Worm (Caenorhabditis elegans) whole organism, early embryonic: ENCODE results near the gene daf-7.
A peak's percentile ranks its signal among the peaks of the same experiment; 100 is the strongest.

Experiments
- B0310.2 ChIP-seq: sonication (generic microtip); optimal IDR thresholded peaks from 2 replicates; lab custom pipeline; 2016; ENCODE audit warnings: mild to moderate bottlenecking, missing genetic modification characterization, missing compliant biosample characterization
- F13C5.2 ChIP-seq: sonication (generic microtip); optimal IDR thresholded peaks from 2 replicates; lab custom pipeline; 2017; ENCODE audit warnings: mild to moderate bottlenecking, missing genetic modification characterization, inconsistent platforms, missing compliant biosample characterization
- aly-1 ChIP-seq: sonication (generic microtip); optimal IDR thresholded peaks from 2 replicates; lab custom pipeline; 2016; ENCODE audit warnings: missing genetic modification characterization, missing compliant biosample characterization
- ama-1 ChIP-seq: fragments of 150-350 bp; optimal IDR thresholded peaks from 2 replicates; lab custom pipeline; 2014
- ceh-13 ChIP-seq: fragments of 200-800 bp; sonication (Bioruptor generic); optimal IDR thresholded peaks from 2 replicates; lab custom pipeline; 2018; ENCODE audit warnings: mild to moderate bottlenecking, missing genetic modification characterization, missing compliant biosample characterization
- ceh-36 ChIP-seq: sonication (generic microtip); optimal IDR thresholded peaks from 2 replicates; lab custom pipeline; 2016; ENCODE audit warnings: missing genetic modification characterization, inconsistent platforms, missing compliant biosample characterization
- ets-7 ChIP-seq: sonication (generic microtip); optimal IDR thresholded peaks from 2 replicates; lab custom pipeline; 2016; ENCODE audit warnings: missing genotype, missing genetic modification characterization, missing compliant biosample characterization
- flt-1 ChIP-seq: fragments of 200-800 bp; sonication (Bioruptor generic); IDR thresholded peaks from 2 replicates; pipeline ENCODE4 v1.3.6; 2022; ENCODE audit warnings: missing genetic modification characterization, missing compliant biosample characterization
- hmbx-1 ChIP-seq: sonication (generic microtip); optimal IDR thresholded peaks from 2 replicates; lab custom pipeline; 2016; ENCODE audit warnings: mild to moderate bottlenecking, missing genetic modification characterization, missing compliant biosample characterization
- hmg-4 ChIP-seq: fragments of 200-800 bp; sonication (Bioruptor generic); optimal IDR thresholded peaks from 2 replicates; lab custom pipeline; 2018; ENCODE audit warnings: mild to moderate bottlenecking, missing genetic modification characterization, missing compliant biosample characterization
- hnd-1 ChIP-seq: sonication (generic microtip); optimal IDR thresholded peaks from 2 replicates; lab custom pipeline; 2016; ENCODE audit warnings: missing genetic modification characterization, missing compliant biosample characterization
- pes-1 ChIP-seq: fragments of 200-800 bp; sonication (Bioruptor generic); IDR thresholded peaks from 2 replicates; pipeline ENCODE4 v1.3.6; 2022; ENCODE audit warnings: missing genetic modification reagents, missing genetic modification characterization, missing compliant biosample characterization
- scrt-1 ChIP-seq: fragments of 200-800 bp; sonication (Bioruptor generic); IDR thresholded peaks from 2 replicates; pipeline ENCODE4 v1.3.6; 2022; ENCODE audit warnings: missing genetic modification characterization, missing compliant biosample characterization
- sea-1 ChIP-seq: fragments of 200-800 bp; sonication (Bioruptor generic); conservative IDR thresholded peaks from 2 replicates; pipeline ENCODE4 v1.3.6; 2022; ENCODE audit warnings: missing genetic modification characterization, missing compliant biosample characterization
- tbx-11 ChIP-seq: fragments of 200-800 bp; sonication (Bioruptor generic); IDR thresholded peaks from 2 replicates; pipeline ENCODE4 v1.3.6; 2022; ENCODE audit warnings: missing genetic modification characterization, missing compliant biosample characterization
- tbx-37 ChIP-seq: fragments of 200-800 bp; sonication (Bioruptor generic); conservative IDR thresholded peaks from 2 replicates; pipeline ENCODE4 v1.3.6; 2022; ENCODE audit warnings: missing genetic modification reagents, missing genetic modification characterization, missing compliant biosample characterization
- tra-4 ChIP-seq: sonication (generic microtip); optimal IDR thresholded peaks from 2 replicates; lab custom pipeline; 2017; ENCODE audit warnings: missing genetic modification characterization, missing compliant biosample characterization

daf-7 gene

DNA sequence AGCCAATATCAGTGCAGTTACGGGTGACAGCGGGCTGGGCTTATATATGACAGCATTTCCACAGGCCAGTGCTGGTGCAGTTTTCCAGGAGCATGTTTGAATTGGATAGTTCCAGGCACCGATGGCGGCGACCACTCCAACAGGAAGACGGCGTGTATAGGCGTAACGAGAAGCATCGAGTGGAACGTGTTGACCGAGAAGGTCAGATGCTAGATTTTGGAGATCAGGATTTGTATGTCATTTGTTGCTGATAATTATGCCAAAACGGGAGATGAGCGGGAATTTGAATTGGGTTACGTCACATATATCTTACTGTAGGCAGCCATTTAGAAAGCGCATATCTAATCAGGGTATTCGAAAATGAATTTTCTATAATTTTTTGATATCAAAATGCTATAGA lies 36.2 kb upstream of the daf-7 start:
- TF ChIP-seq ceh-36 (tag; lab: Kevin White, UChicago) (no peak), flt-1 (GFP tag; lab: Robert Waterston, UW) (no peak), scrt-1 (GFP tag; lab: Robert Waterston, UW) (no peak), tbx-37 (GFP tag; lab: Robert Waterston, UW) (no peak)

DNA sequence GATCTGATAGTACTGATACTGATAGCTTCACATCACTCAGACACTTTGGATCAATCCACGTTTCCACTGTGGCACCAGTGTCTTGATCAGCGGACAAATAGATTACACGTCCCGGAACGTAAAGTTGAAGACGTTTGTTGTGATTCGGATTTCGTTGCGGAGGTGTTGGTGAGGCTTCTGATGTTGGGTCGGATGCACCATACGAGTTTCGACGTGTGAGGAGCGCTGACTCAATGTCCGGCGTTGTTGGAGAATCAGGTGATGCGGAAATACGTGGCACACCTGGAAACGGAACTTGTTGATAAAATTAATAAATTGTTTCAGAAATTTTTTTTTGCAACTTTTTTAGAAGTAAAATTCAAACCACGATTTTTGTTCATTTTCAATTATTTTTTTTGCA lies 32.9 kb upstream of the daf-7 start, which contains the start of gene alh-11:
alh-11 (minus strand) TSS at position 101 of the 400 bp plus-strand sequence.
- TF ChIP-seq F13C5.2 (tag; lab: Kevin White, UChicago) (no peak), sea-1 (no peak), B0310.2 (tag; lab: Kevin White, UChicago) (no peak), hmbx-1 (tag; lab: Kevin White, UChicago) (no peak), hnd-1 (no peak), flt-1 (GFP tag; lab: Robert Waterston, UW) (no peak), pes-1 (GFP tag; lab: Robert Waterston, UW) (no peak), tra-4 (no peak), tbx-37 (GFP tag; lab: Robert Waterston, UW) (no peak), aly-1 (tag; lab: Kevin White, UChicago) (no peak), ceh-36 (tag; lab: Kevin White, UChicago) (no peak), ets-7 (no peak)

DNA sequence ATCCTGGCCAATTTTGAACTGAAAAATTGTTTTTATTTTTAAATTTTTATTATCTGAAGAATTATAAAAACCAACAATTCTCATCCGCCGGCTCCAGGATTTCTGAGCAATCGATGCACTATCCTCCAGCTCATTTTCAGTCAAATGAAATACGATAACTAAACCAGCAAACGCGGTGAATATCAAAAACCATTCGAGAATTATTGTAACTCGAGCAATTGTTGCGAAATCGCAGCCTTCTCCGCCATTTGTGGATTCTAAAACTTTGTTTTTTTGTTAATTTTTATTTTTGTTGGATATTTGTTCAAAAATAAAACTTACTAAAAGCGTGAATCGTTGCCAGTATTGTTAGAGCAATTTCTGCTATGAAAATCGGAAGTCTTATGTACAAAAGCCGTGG lies 29.1 kb upstream of the daf-7 start:
- no peak for TF ChIP-seq tbx-37 (GFP tag; lab: Robert Waterston, UW)
- TF ChIP-seq F13C5.2 (tag; lab: Kevin White, UChicago): no peak
- TF ChIP-seq ceh-36 (tag; lab: Kevin White, UChicago): no peak
- TF ChIP-seq B0310.2 (tag; lab: Kevin White, UChicago): no peak
- TF ChIP-seq pes-1 (GFP tag; lab: Robert Waterston, UW): no peak
- TF ChIP-seq hmg-4 (GFP tag; lab: Kevin White, UChicago): no peak
- no peak for TF ChIP-seq flt-1 (GFP tag; lab: Robert Waterston, UW)
- no peak for TF ChIP-seq scrt-1 (GFP tag; lab: Robert Waterston, UW)
- TF ChIP-seq hmbx-1 (tag; lab: Kevin White, UChicago): no peak
- TF ChIP-seq ets-7: no peak
- TF ChIP-seq tbx-11: no peak
- TF ChIP-seq hnd-1: no peak
- TF ChIP-seq sea-1: no peak
- no peak for TF ChIP-seq aly-1 (tag; lab: Kevin White, UChicago)
- TF ChIP-seq ama-1 (lab: Kevin White, UChicago): no peak
- TF ChIP-seq ceh-13: no peak
- no peak for TF ChIP-seq tra-4

DNA sequence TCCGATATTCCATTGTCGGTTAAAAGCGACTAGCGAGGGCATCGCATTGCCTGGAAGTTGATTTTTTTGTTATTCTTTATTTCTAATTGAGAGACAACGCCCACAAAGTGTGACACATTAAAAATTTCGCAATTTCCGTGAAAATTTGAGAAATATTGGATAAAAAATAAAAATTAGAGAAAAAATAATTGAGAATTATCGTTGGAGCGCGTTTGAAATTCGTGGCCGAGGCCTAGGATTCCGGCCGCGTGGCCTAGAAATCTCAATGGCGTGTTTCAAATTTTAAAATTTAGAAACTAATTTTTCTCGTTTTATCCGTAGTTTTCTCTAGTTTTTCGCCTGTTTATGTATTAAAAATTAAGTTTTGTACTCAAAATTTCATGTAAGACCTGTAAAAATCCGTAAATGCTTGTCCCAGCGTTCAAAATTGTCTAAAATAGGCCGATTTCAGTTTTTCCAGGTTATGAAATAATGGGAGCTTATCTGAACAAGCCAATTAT lies 28.3 kb upstream of the daf-7 start, which contains the start of the genes dagl-2 and ppm-1.G:
dagl-2 (minus strand) TSS at position 52 of the 500 bp plus-strand sequence.
ppm-1.G (plus strand) TSS at position 450 of the 500 bp plus-strand sequence.
- no peak for TF ChIP-seq tra-4
- peak; percentile 48; the same call in 1 of the 2 replicates for TF ChIP-seq tbx-37 (GFP tag; lab: Robert Waterston, UW)
- peak; percentile 64; the same call in 1 of the 2 replicates for TF ChIP-seq pes-1 (GFP tag; lab: Robert Waterston, UW)
- TF ChIP-seq flt-1 (GFP tag; lab: Robert Waterston, UW): no peak
- peak; percentile 33 for TF ChIP-seq F13C5.2 (tag; lab: Kevin White, UChicago)
- TF ChIP-seq ets-7: no peak
- no peak for TF ChIP-seq B0310.2 (tag; lab: Kevin White, UChicago)
- no peak for TF ChIP-seq hnd-1
- no peak for TF ChIP-seq ceh-36 (tag; lab: Kevin White, UChicago)
- no peak for TF ChIP-seq sea-1

- TF ChIP-seq tra-4: no peak
- TF ChIP-seq scrt-1 (GFP tag; lab: Robert Waterston, UW): no peak
- no peak for TF ChIP-seq aly-1 (tag; lab: Kevin White, UChicago)
- no peak for TF ChIP-seq hmg-4 (GFP tag; lab: Kevin White, UChicago)
- TF ChIP-seq sea-1: no peak
- no peak for TF ChIP-seq pes-1 (GFP tag; lab: Robert Waterston, UW)
- no peak for TF ChIP-seq B0310.2 (tag; lab: Kevin White, UChicago)
- no peak for TF ChIP-seq ceh-36 (tag; lab: Kevin White, UChicago)
- TF ChIP-seq tbx-37 (GFP tag; lab: Robert Waterston, UW): no peak
- TF ChIP-seq flt-1 (GFP tag; lab: Robert Waterston, UW): no peak
- no peak for TF ChIP-seq hmbx-1 (tag; lab: Kevin White, UChicago)
- no peak for TF ChIP-seq ceh-13
- TF ChIP-seq hnd-1: no peak
- TF ChIP-seq ets-7: no peak
- TF ChIP-seq tbx-11: no peak
- no peak for TF ChIP-seq F13C5.2 (tag; lab: Kevin White, UChicago)
- no peak for TF ChIP-seq ama-1 (lab: Kevin White, UChicago)
Measured at ce11 chrIII:789604-790003, 22.0 kb upstream of the daf-7 start.

ce11 chrIII:790591-790990 lies 21.1 kb upstream of the daf-7 start:
- TF ChIP-seq aly-1 (tag; lab: Kevin White, UChicago) (no peak), hmg-4 (GFP tag; lab: Kevin White, UChicago) (no peak), hnd-1 (no peak), hmbx-1 (tag; lab: Kevin White, UChicago) (no peak), ama-1 (lab: Kevin White, UChicago) (no peak), scrt-1 (GFP tag; lab: Robert Waterston, UW) (no peak), F13C5.2 (tag; lab: Kevin White, UChicago) (no peak), ceh-36 (tag; lab: Kevin White, UChicago) (no peak), flt-1 (GFP tag; lab: Robert Waterston, UW) (no peak), tra-4 (no peak), B0310.2 (tag; lab: Kevin White, UChicago) (no peak), ceh-13 (no peak), tbx-37 (GFP tag; lab: Robert Waterston, UW) (no peak), tbx-11 (no peak), pes-1 (GFP tag; lab: Robert Waterston, UW) (no peak)

DNA sequence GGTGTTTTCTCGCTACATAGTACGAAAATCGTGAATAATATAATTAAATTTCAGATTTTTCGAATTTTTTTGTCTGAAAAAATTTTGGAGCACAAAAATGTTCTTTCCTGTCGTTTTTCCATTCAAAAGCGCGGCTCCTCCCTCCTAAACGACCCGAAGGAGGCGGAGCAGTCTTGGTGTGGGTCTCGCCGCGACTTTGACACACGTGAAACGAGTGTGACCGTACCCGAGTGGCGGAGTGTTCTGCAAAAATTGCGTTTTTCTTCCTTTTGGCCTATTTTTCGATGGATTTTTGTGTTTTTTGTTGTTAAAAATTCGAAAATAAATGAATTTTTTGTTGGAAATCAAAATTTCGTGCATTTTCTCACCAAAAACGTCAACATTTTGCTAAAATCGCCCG lies 18.0 kb upstream of the daf-7 start, which contains the start of gene snt-2:
snt-2 (minus strand) TSS at position 139 of the 400 bp plus-strand sequence.
- TF ChIP-seq F13C5.2 (tag; lab: Kevin White, UChicago) (peak; percentile 6), hmg-4 (GFP tag; lab: Kevin White, UChicago) (peak; percentile 12), sea-1 (no peak)
